Fruit fly (Drosophila melanogaster) whole organism, embryonic: ENCODE results near the gene UQCR-14.

Experiments
- ATbp ChIP-seq: fragments of 200-800 bp; sonication (Bioruptor generic); optimal IDR thresholded peaks from 2 replicates; lab custom pipeline; 2017; ENCODE audit warnings: missing biosample characterization, mild to moderate bottlenecking, missing genetic modification characterization, missing genetic modification reagents
- Aef1 ChIP-seq: fragments of 200-800 bp; sonication (Bioruptor generic); IDR thresholded peaks from 3 replicates; pipeline ENCODE4 v1.3.6; 2022; ENCODE audit warnings: missing biosample characterization, missing genetic modification characterization
- Asciz ChIP-seq: fragments of 200-800 bp; sonication (Bioruptor generic); optimal IDR thresholded peaks from 2 replicates; lab custom pipeline; 2017; ENCODE audit warnings: missing biosample characterization, mild to moderate bottlenecking, missing genetic modification characterization, missing genetic modification reagents
- B-H1 ChIP-seq: fragments of 200-800 bp; sonication (Bioruptor generic); IDR thresholded peaks from 3 replicates; pipeline ENCODE4 v1.3.6; 2022; ENCODE audit warnings: missing biosample characterization, missing genetic modification characterization
- CG10654 ChIP-seq: fragments of 200-800 bp; sonication (Bioruptor generic); optimal IDR thresholded peaks from 2 replicates; lab custom pipeline; 2016; ENCODE audit warnings: missing biosample characterization, missing genetic modification characterization
- CG11093 ChIP-seq: fragments of 200-800 bp; sonication (Bioruptor generic); IDR thresholded peaks from 3 replicates; pipeline ENCODE4 v1.3.6; 2022; ENCODE audit warnings: missing biosample characterization, missing genetic modification characterization
- CG11247 ChIP-seq: fragments of 200-800 bp; sonication (Bioruptor generic); IDR thresholded peaks from 2 replicates; pipeline ENCODE4 v1.3.6; 2022; ENCODE audit warnings: missing biosample characterization, missing genetic modification characterization
- CG11560 ChIP-seq: fragments of 200-800 bp; sonication (Bioruptor generic); IDR thresholded peaks from 3 replicates; pipeline ENCODE4 v1.3.6; 2022; ENCODE audit warnings: missing biosample characterization, missing genetic modification characterization
- CG12299 ChIP-seq: fragments of 200-800 bp; sonication (Bioruptor generic); optimal IDR thresholded peaks from 2 replicates; lab custom pipeline; 2018; ENCODE audit warnings: missing biosample characterization, mild to moderate bottlenecking, missing genetic modification characterization
- CG12744 ChIP-seq: fragments of 200-800 bp; sonication (Bioruptor generic); optimal IDR thresholded peaks from 2 replicates; lab custom pipeline; 2016; ENCODE audit warnings: missing biosample characterization, missing genetic modification characterization
- CG1603 ChIP-seq: fragments of 200-800 bp; sonication (Bioruptor generic); optimal IDR thresholded peaks from 2 replicates; lab custom pipeline; 2019; ENCODE audit warnings: missing biosample characterization, mild to moderate bottlenecking, missing genetic modification characterization, moderate library complexity
- CG17568 ChIP-seq: fragments of 200-800 bp; sonication (Bioruptor generic); optimal IDR thresholded peaks from 2 replicates; lab custom pipeline; 2018; ENCODE audit warnings: missing biosample characterization, mild to moderate bottlenecking, missing genetic modification characterization, moderate library complexity
- CG30020 ChIP-seq: fragments of 200-800 bp; optimal IDR thresholded peaks from 2 replicates; lab custom pipeline; 2019; ENCODE audit warnings: missing biosample characterization, mild to moderate bottlenecking, missing genetic modification characterization, moderate library complexity
- CG34422 ChIP-seq: fragments of 200-800 bp; sonication (Bioruptor generic); IDR thresholded peaks from 3 replicates; pipeline ENCODE4 v1.3.6; 2022; ENCODE audit warnings: missing biosample characterization, missing genetic modification characterization
- CG3995 ChIP-seq: fragments of 200-800 bp; sonication (Bioruptor generic); optimal IDR thresholded peaks from 3 replicates; lab custom pipeline; 2016; ENCODE audit warnings: missing biosample characterization, missing genetic modification characterization
- CG4820 ChIP-seq: fragments of 200-800 bp; sonication (Bioruptor generic); optimal IDR thresholded peaks from 3 replicates; lab custom pipeline; 2016; ENCODE audit warnings: missing biosample characterization, missing genetic modification characterization
- CG4854 ChIP-seq: fragments of 200-800 bp; sonication (Bioruptor generic); optimal IDR thresholded peaks from 2 replicates; lab custom pipeline; 2016; ENCODE audit warnings: missing biosample characterization, missing genetic modification characterization, inconsistent platforms
- CG7786 ChIP-seq: fragments of 200-800 bp; sonication (Bioruptor generic); optimal IDR thresholded peaks from 2 replicates; lab custom pipeline; 2016; ENCODE audit warnings: missing biosample characterization, missing genetic modification characterization
- CG8924 ChIP-seq: fragments of 200-800 bp; optimal IDR thresholded peaks from 3 replicates; lab custom pipeline; 2019; ENCODE audit warnings: missing biosample characterization, mild to moderate bottlenecking, missing genetic modification characterization, moderate library complexity
- CG9817 ChIP-seq: fragments of 200-800 bp; sonication (Bioruptor generic); optimal IDR thresholded peaks from 2 replicates; lab custom pipeline; 2018; ENCODE audit warnings: missing biosample characterization, mild to moderate bottlenecking, missing genetic modification characterization, moderate library complexity
- Doc2 ChIP-seq: fragments of 200-800 bp; sonication (Bioruptor generic); IDR thresholded peaks from 2 replicates; pipeline ENCODE4 v1.3.6; 2022; ENCODE audit warnings: missing biosample characterization, missing genetic modification characterization
- Dp ChIP-seq: fragments of 200-800 bp; sonication (Bioruptor generic); optimal IDR thresholded peaks from 2 replicates; lab custom pipeline; 2018; ENCODE audit warnings: missing biosample characterization, mild to moderate bottlenecking, missing genetic modification characterization, moderate library complexity
- Dref ChIP-seq: fragments of 200-800 bp; sonication (Bioruptor generic); IDR thresholded peaks from 2 replicates; pipeline ENCODE4 v1.3.6; 2022; ENCODE audit warnings: missing biosample characterization, missing genetic modification characterization
- E2f1 ChIP-seq: fragments of 200-800 bp; sonication (Bioruptor generic); IDR thresholded peaks from 2 replicates; pipeline ENCODE4 v1.3.6; 2022; ENCODE audit warnings: missing biosample characterization, missing genetic modification characterization
- Eip74EF ChIP-seq, 2 experiments: fragments of 200-800 bp in 1 of 2; fragments of >200 bp in 1 of 2; sonication (Bioruptor generic) in 1 of 2; optimal IDR thresholded peaks; 2 replicates each; lab custom pipeline; 2017 to 2019; ENCODE audit warnings: missing biosample characterization in 2 of 2, missing genetic modification characterization in 2 of 2, mild to moderate bottlenecking in 1 of 2, moderate library complexity in 1 of 2
- Elba2 ChIP-seq: fragments of 200-800 bp; sonication (Bioruptor generic); optimal IDR thresholded peaks from 3 replicates; lab custom pipeline; 2016; ENCODE audit warnings: missing biosample characterization, missing genetic modification characterization
- Hr3 ChIP-seq: fragments of 200-800 bp; sonication (Bioruptor generic); optimal IDR thresholded peaks from 3 replicates; lab custom pipeline; 2016; ENCODE audit warnings: missing biosample characterization, missing genetic modification characterization
- Jarid2 ChIP-seq: fragments of 200-800 bp; sonication (Bioruptor generic); optimal IDR thresholded peaks from 3 replicates; lab custom pipeline; 2017; ENCODE audit warnings: mild to moderate bottlenecking, missing biosample characterization, missing genetic modification reagents, missing genetic modification characterization
- Med ChIP-seq: fragments of 200-800 bp; sonication (Bioruptor generic); peaks from one replicate; lab custom pipeline; 2016; ENCODE audit warnings: missing biosample characterization, missing genetic modification characterization, mild to moderate bottlenecking, inconsistent platforms, moderate library complexity
- NFAT ChIP-seq: fragments of 200-800 bp; sonication (Bioruptor generic); IDR thresholded peaks from 2 replicates; pipeline ENCODE4 v1.3.6; 2022; ENCODE audit warnings: missing biosample characterization, missing genetic modification characterization
- Neu2 ChIP-seq: fragments of 200-800 bp; sonication (Bioruptor generic); optimal IDR thresholded peaks from 3 replicates; lab custom pipeline; 2016; ENCODE audit warnings: missing biosample characterization, missing genetic modification characterization, borderline replicate concordance
- Optix ChIP-seq: fragments of 200-800 bp; sonication (Bioruptor generic); IDR thresholded peaks from 3 replicates; pipeline ENCODE4 v1.3.6; 2022; ENCODE audit warnings: missing biosample characterization, missing genetic modification characterization
- Pdp1 ChIP-seq, 2 experiments: fragments of 200-800 bp; sonication (Bioruptor generic); optimal IDR thresholded peaks; 3 replicates each; lab custom pipeline; 2016; ENCODE audit warnings: missing biosample characterization in 2 of 2, missing genetic modification characterization in 2 of 2, mild to moderate bottlenecking in 1 of 2, moderate library complexity in 1 of 2
- Spps ChIP-seq: fragments of 200-800 bp; sonication (Bioruptor generic); optimal IDR thresholded peaks from 2 replicates; lab custom pipeline; 2018; ENCODE audit warnings: missing biosample characterization, mild to moderate bottlenecking, missing genetic modification characterization
- Sry-δ ChIP-seq: fragments of 200-800 bp; sonication (Bioruptor generic); optimal IDR thresholded peaks from 2 replicates; lab custom pipeline; 2016; ENCODE audit warnings: missing biosample characterization, missing genetic modification characterization
- cg ChIP-seq: fragments of 200-800 bp; sonication (Bioruptor generic); optimal IDR thresholded peaks from 3 replicates; lab custom pipeline; 2019; ENCODE audit warnings: missing biosample characterization, mild to moderate bottlenecking, missing genetic modification characterization, moderate library complexity
- chinmo ChIP-seq: fragments of 200-800 bp; sonication (Bioruptor generic); IDR thresholded peaks from 4 replicates; pipeline ENCODE4 v1.3.6; 2022; ENCODE audit warnings: missing biosample characterization, missing genetic modification characterization; ENCODE audit not compliant: partially characterized antibody
- chm ChIP-seq: fragments of 200-800 bp; sonication (Bioruptor generic); IDR thresholded peaks from 2 replicates; pipeline ENCODE4 v1.3.6; 2022; ENCODE audit warnings: missing biosample characterization, missing genetic modification characterization
- crc ChIP-seq: fragments of 200-800 bp; sonication (Bioruptor generic); optimal IDR thresholded peaks from 2 replicates; lab custom pipeline; 2016; ENCODE audit warnings: missing biosample characterization, missing genetic modification characterization
- croc ChIP-seq: fragments of 200-800 bp; sonication (Bioruptor generic); conservative IDR thresholded peaks from 3 replicates; pipeline ENCODE4 v1.3.6; 2022; ENCODE audit warnings: missing biosample characterization, missing genetic modification characterization
- crp ChIP-seq, 2 experiments: fragments of 200-800 bp; sonication (Bioruptor generic); optimal IDR thresholded peaks; 2 replicates in 1 of 2; 3 replicates in 1 of 2; lab custom pipeline; 2017; ENCODE audit warnings: missing biosample characterization in 2 of 2, missing genetic modification characterization in 2 of 2, mild to moderate bottlenecking in 1 of 2, moderate library complexity in 1 of 2
- dmrt11E ChIP-seq: fragments of 200-800 bp; sonication (Bioruptor generic); optimal IDR thresholded peaks from 3 replicates; lab custom pipeline; 2018; ENCODE audit warnings: missing biosample characterization, mild to moderate bottlenecking, missing genetic modification characterization, moderate library complexity
- her ChIP-seq: fragments of 200-800 bp; sonication (Bioruptor generic); optimal IDR thresholded peaks from 2 replicates; lab custom pipeline; 2016; ENCODE audit warnings: missing biosample characterization, missing genetic modification characterization
- lola ChIP-seq, 3 experiments: fragments of >200 bp in 2 of 3; fragments of 200-800 bp in 1 of 3; sonication (Bioruptor generic) in 1 of 3; optimal IDR thresholded peaks; 2 replicates each; lab custom pipeline; 2017 to 2019; ENCODE audit warnings: missing biosample characterization in 3 of 3, missing genetic modification characterization in 3 of 3, mild to moderate bottlenecking in 1 of 3, moderate library complexity in 1 of 3
- sens ChIP-seq: fragments of 200-800 bp; sonication (Bioruptor generic); peaks from one replicate; lab custom pipeline; 2016; ENCODE audit warnings: missing biosample characterization, missing genetic modification characterization
- tio ChIP-seq: fragments of 200-800 bp; sonication (Bioruptor generic); optimal IDR thresholded peaks from 2 replicates; lab custom pipeline; 2017; ENCODE audit warnings: missing biosample characterization, missing genetic modification characterization, inconsistent platforms
- tx ChIP-seq: fragments of 200-800 bp; sonication (Bioruptor generic); optimal IDR thresholded peaks from 2 replicates; lab custom pipeline; 2016; ENCODE audit warnings: missing biosample characterization, missing genetic modification characterization
- usp ChIP-seq: fragments of >200 bp; optimal IDR thresholded peaks from 2 replicates; lab custom pipeline; 2017; ENCODE audit warnings: missing biosample characterization, missing genetic modification characterization
- zf30C ChIP-seq: fragments of 200-800 bp; sonication (Bioruptor generic); optimal IDR thresholded peaks from 3 replicates; lab custom pipeline; 2018; ENCODE audit warnings: missing biosample characterization, mild to moderate bottlenecking, missing genetic modification characterization

The UQCR-14 gene

dm6 chrX:16334251-16334860 is 48.3 kb downstream of the UQCR-14 start:
- TF ChIP-seq CG9817 (tag; lab: Kevin White, UChicago) (no peak), E2f1 (GFP tag; lab: Robert Waterston, UW) (peak; percentile 41; the same call in 1 of the 2 replicates), Elba2 (no peak), Hr3 (GFP tag; lab: Kevin White, UChicago) (no peak), chinmo (GFP tag; lab: Robert Waterston, UW) (0 out of 4 replicates have a peak, but pooled peaks have one; percentile 6), B-H1 (no peak), Pdp1 (GFP tag; optimal IDR thresholded peaks at IDR 0.05; lab: Kevin White, UChicago) (peak in 1 of 2 experiments; percentile 55), Eip74EF (GFP tag; optimal IDR thresholded peaks at IDR 0.05; lab: Kevin White, UChicago) (no peak), Med (peak; percentile 63), CG34422 (GFP tag; lab: Robert Waterston, UW) (peak; percentile 32; the same call in 1 of the 3 replicates), tx (GFP tag; lab: Kevin White, UChicago) (no peak), CG30020 (tag; lab: Kevin White, UChicago) (peak; percentile 0), sens (peak; percentile 4), CG8924 (tag; lab: Kevin White, UChicago) (peak; percentile 50), CG11560 (tag; lab: Robert Waterston, UW) (no peak), CG3995 (no peak), ATbp (GFP tag; lab: Kevin White, UChicago) (no peak), zf30C (GFP tag; lab: Kevin White, UChicago) (no peak), Neu2 (no peak), CG12299 (tag; lab: Kevin White, UChicago) (peak; percentile 53), lola (GFP tag; optimal IDR thresholded peaks at IDR 0.05; lab: Kevin White, UChicago) (peak in 1 of 3 experiments; percentile 43), CG7786 (GFP tag; lab: Kevin White, UChicago) (no peak), Dp (GFP tag; lab: Kevin White, UChicago) (peak; percentile 3), NFAT (GFP tag; lab: Robert Waterston, UW) (no peak), dmrt11E (tag; lab: Kevin White, UChicago) (no peak), Doc2 (GFP tag; lab: Robert Waterston, UW) (no peak), her (GFP tag; lab: Kevin White, UChicago) (no peak), Optix (no peak), Asciz (GFP tag; lab: Kevin White, UChicago) (no peak), chm (GFP tag; lab: Robert Waterston, UW) (no peak), Jarid2 (GFP tag; lab: Kevin White, UChicago) (no peak), cg (GFP tag; lab: Kevin White, UChicago) (peak; percentile 89)

DNA sequence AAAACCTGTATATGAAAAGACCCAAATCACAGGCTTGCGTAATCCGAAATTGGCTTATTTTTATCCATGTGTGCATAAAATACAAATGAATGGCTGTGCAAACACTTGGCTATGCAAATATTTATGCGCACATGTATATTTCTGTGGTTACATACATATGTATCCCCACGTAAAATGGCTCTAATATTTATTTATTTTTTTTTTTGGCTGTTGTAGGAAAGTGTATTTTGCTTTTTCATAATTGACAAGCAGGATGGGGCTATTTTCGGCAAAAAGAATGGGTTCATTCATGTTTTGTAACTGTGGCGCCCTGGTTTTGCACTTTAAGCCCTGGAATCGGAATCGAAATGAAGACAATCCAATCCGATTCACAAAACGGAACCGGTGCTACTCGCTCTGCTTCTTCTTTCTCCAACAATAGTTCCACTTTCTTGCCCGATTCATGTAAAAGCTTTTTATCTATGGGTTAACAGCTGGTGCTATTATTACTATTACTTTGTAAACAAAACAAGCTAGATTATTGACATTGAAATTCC is 49.1 kb downstream of the UQCR-14 start:
- TF ChIP-seq usp = no peak
- TF ChIP-seq CG11093 = peak; percentile 24; the same call in 1 of the 3 replicates
- peak in 1 of 2 experiments; percentile 18 for TF ChIP-seq crp (GFP tag; optimal IDR thresholded peaks at IDR 0.05; lab: Kevin White, UChicago)
- TF ChIP-seq CG10654 (GFP tag; lab: Kevin White, UChicago) = peak; percentile 56
- TF ChIP-seq Sry-δ (GFP tag; lab: Kevin White, UChicago) = peak; percentile 44
- peak; percentile 56 for TF ChIP-seq CG4820
- TF ChIP-seq croc (GFP tag; lab: Robert Waterston, UW) = peak; percentile 20; the same call in 1 of the 3 replicates
- peak; percentile 76 for TF ChIP-seq tio (GFP tag; lab: Kevin White, UChicago)
- peak; percentile 29 for TF ChIP-seq ATbp (GFP tag; lab: Kevin White, UChicago)
- TF ChIP-seq Aef1 = peak; percentile 78
- peak; percentile 62 for TF ChIP-seq CG17568
- TF ChIP-seq CG11247 (GFP tag; lab: Robert Waterston, UW) = no peak
- peak; percentile 37 for TF ChIP-seq Dref (GFP tag; lab: Robert Waterston, UW)
- peak; percentile 38 for TF ChIP-seq crc (GFP tag; lab: Kevin White, UChicago)
- peak; percentile 37 for TF ChIP-seq CG1603 (tag; lab: Kevin White, UChicago)
- TF ChIP-seq CG4854 = peak; percentile 37
- TF ChIP-seq Spps (tag; lab: Kevin White, UChicago) = no peak
- TF ChIP-seq CG12744 (GFP tag; lab: Kevin White, UChicago) = peak; percentile 47
